Worm (Caenorhabditis elegans) whole organism, late embryonic: ENCODE measurements around the gene W03F8.4.

Experiments
- C38D4.7 ChIP-seq: fragments of 200-800 bp; sonication (Bioruptor generic); optimal IDR thresholded peaks from 2 replicates; lab custom pipeline; 2018; ENCODE audit warnings: mild to moderate bottlenecking, missing genetic modification characterization, moderate library complexity, missing compliant biosample characterization
- K02D7.2 ChIP-seq: sonication (generic microtip); optimal IDR thresholded peaks from 2 replicates; lab custom pipeline; 2017; ENCODE audit warnings: mild to moderate bottlenecking, missing genetic modification characterization, missing compliant biosample characterization
- K09A11.1 ChIP-seq: sonication (generic microtip); optimal IDR thresholded peaks from 2 replicates; lab custom pipeline; 2017; ENCODE audit warnings: antibody characterized with exemption, mild to moderate bottlenecking, missing genetic modification characterization, missing compliant biosample characterization; ENCODE audit not compliant: insufficient read depth
- Y22D7AL.16 ChIP-seq: sonication (generic microtip); optimal IDR thresholded peaks from 2 replicates; lab custom pipeline; 2016; ENCODE audit warnings: missing genetic modification characterization, missing compliant biosample characterization
- ahr-1 ChIP-seq: sonication (generic microtip); optimal IDR thresholded peaks from 2 replicates; lab custom pipeline; 2016; ENCODE audit warnings: missing genetic modification characterization, missing compliant biosample characterization
- ama-1 ChIP-seq: fragments of 150-350 bp; optimal IDR thresholded peaks from 2 replicates; lab custom pipeline; 2014
- ceh-14 ChIP-seq: sonication (generic microtip); optimal IDR thresholded peaks from 2 replicates; lab custom pipeline; 2016; ENCODE audit warnings: missing genotype, missing genetic modification characterization, missing compliant biosample characterization
- ceh-18 ChIP-seq: sonication (generic microtip); optimal IDR thresholded peaks from 2 replicates; lab custom pipeline; 2016; ENCODE audit warnings: missing genetic modification characterization, missing compliant biosample characterization
- ceh-19 ChIP-seq: fragments of 200-800 bp; sonication (Bioruptor generic); optimal IDR thresholded peaks from 2 replicates; lab custom pipeline; 2018; ENCODE audit warnings: mild to moderate bottlenecking, missing genetic modification characterization, missing compliant biosample characterization
- ceh-2 ChIP-seq: sonication (generic microtip); optimal IDR thresholded peaks from 2 replicates; lab custom pipeline; 2016; ENCODE audit warnings: missing genotype, missing genetic modification characterization, missing compliant biosample characterization
- ceh-30 ChIP-seq: fragments of 150-350 bp; optimal IDR thresholded peaks from 2 replicates; lab custom pipeline; 2014; ENCODE audit warnings: missing biosample characterization, missing genetic modification characterization
- ceh-31 ChIP-seq: sonication (generic microtip); optimal IDR thresholded peaks from 2 replicates; lab custom pipeline; 2016; ENCODE audit warnings: missing genetic modification characterization, missing compliant biosample characterization
- ceh-34 ChIP-seq: sonication (generic microtip); optimal IDR thresholded peaks from 2 replicates; lab custom pipeline; 2016; ENCODE audit warnings: mild to moderate bottlenecking, missing genetic modification characterization, missing compliant biosample characterization
- ceh-9 ChIP-seq: sonication (generic microtip); optimal IDR thresholded peaks from 2 replicates; lab custom pipeline; 2016; ENCODE audit warnings: mild to moderate bottlenecking, missing genetic modification characterization, inconsistent platforms, missing compliant biosample characterization
- che-1 ChIP-seq: sonication (generic microtip); optimal IDR thresholded peaks from 2 replicates; lab custom pipeline; 2016; ENCODE audit warnings: mild to moderate bottlenecking, missing genetic modification characterization, missing compliant biosample characterization
- elt-4 ChIP-seq: sonication (generic microtip); optimal IDR thresholded peaks from 2 replicates; lab custom pipeline; 2016; ENCODE audit warnings: missing genetic modification characterization, missing compliant biosample characterization
- ets-4 ChIP-seq: sonication (generic microtip); optimal IDR thresholded peaks from 2 replicates; lab custom pipeline; 2016; ENCODE audit warnings: missing genetic modification characterization, missing compliant biosample characterization
- fkh-10 ChIP-seq: fragments of 150-350 bp; optimal IDR thresholded peaks from 2 replicates; lab custom pipeline; 2014; ENCODE audit warnings: missing biosample characterization, missing genetic modification reagents, missing genetic modification characterization
- gmeb-2 ChIP-seq: sonication (generic microtip); optimal IDR thresholded peaks from 2 replicates; lab custom pipeline; 2016; ENCODE audit warnings: missing genetic modification characterization, inconsistent platforms, missing compliant biosample characterization
- hlh-15 ChIP-seq: sonication (generic microtip); optimal IDR thresholded peaks from 2 replicates; lab custom pipeline; 2016; ENCODE audit warnings: missing genetic modification characterization, missing compliant biosample characterization
- hlh-30 ChIP-seq: sonication (generic microtip); optimal IDR thresholded peaks from 2 replicates; lab custom pipeline; 2017; ENCODE audit warnings: antibody characterized with exemption, missing genetic modification characterization, missing compliant biosample characterization; ENCODE audit not compliant: insufficient read depth
- hlh-6 ChIP-seq: sonication (generic microtip); optimal IDR thresholded peaks from 2 replicates; lab custom pipeline; 2016; ENCODE audit warnings: missing genotype, missing genetic modification characterization, missing compliant biosample characterization
- hlh-8 ChIP-seq: sonication (generic microtip); optimal IDR thresholded peaks from 2 replicates; lab custom pipeline; 2016; ENCODE audit warnings: missing genotype, missing genetic modification characterization, missing compliant biosample characterization
- lim-6 ChIP-seq: sonication (generic microtip); optimal IDR thresholded peaks from 2 replicates; lab custom pipeline; 2016; ENCODE audit warnings: missing genetic modification characterization, missing compliant biosample characterization
- lin-11 ChIP-seq: fragments of 200-800 bp; sonication (Bioruptor generic); optimal IDR thresholded peaks from 2 replicates; lab custom pipeline; 2018; ENCODE audit warnings: mild to moderate bottlenecking, missing genetic modification characterization, missing compliant biosample characterization
- madf-2 ChIP-seq: sonication (generic microtip); optimal IDR thresholded peaks from 2 replicates; lab custom pipeline; 2017; ENCODE audit warnings: missing genetic modification characterization, missing compliant biosample characterization
- nfya-1 ChIP-seq: sonication (generic microtip); optimal IDR thresholded peaks from 2 replicates; lab custom pipeline; 2017; ENCODE audit warnings: missing genetic modification characterization, mild to moderate bottlenecking, missing compliant biosample characterization, antibody characterized with exemption, moderate library complexity
- npax-4 ChIP-seq: sonication (generic microtip); optimal IDR thresholded peaks from 2 replicates; lab custom pipeline; 2016; ENCODE audit warnings: missing genetic modification characterization, missing compliant biosample characterization
- pag-3 ChIP-seq: sonication (generic microtip); optimal IDR thresholded peaks from 2 replicates; lab custom pipeline; 2016; ENCODE audit warnings: missing compliant biosample characterization, missing genetic modification characterization, borderline replicate concordance
- pat-9 ChIP-seq: fragments of 200-800 bp; sonication (Bioruptor generic); optimal IDR thresholded peaks from 2 replicates; lab custom pipeline; 2018; ENCODE audit warnings: mild to moderate bottlenecking, missing genetic modification characterization, moderate library complexity, missing compliant biosample characterization
- pax-1 ChIP-seq: fragments of 150-350 bp; optimal IDR thresholded peaks from 2 replicates; lab custom pipeline; 2014; ENCODE audit warnings: missing biosample characterization, missing genetic modification characterization
- pha-2 ChIP-seq: sonication (generic microtip); optimal IDR thresholded peaks from 2 replicates; lab custom pipeline; 2017; ENCODE audit warnings: mild to moderate bottlenecking, missing genetic modification characterization, missing compliant biosample characterization
- pha-4 ChIP-seq: fragments of 150-350 bp; optimal IDR thresholded peaks from 2 replicates; lab custom pipeline; 2018; ENCODE audit warnings: missing biosample characterization, missing genetic modification reagents, missing genetic modification characterization
- rnt-1 ChIP-seq: sonication (generic microtip); optimal IDR thresholded peaks from 2 replicates; lab custom pipeline; 2016; ENCODE audit warnings: missing genetic modification characterization, missing compliant biosample characterization
- sdc-2 ChIP-seq: sonication (generic microtip); optimal IDR thresholded peaks from 2 replicates; lab custom pipeline; 2016; ENCODE audit warnings: missing genotype, missing genetic modification characterization, missing compliant biosample characterization
- sox-2 ChIP-seq: fragments of 200-800 bp; sonication (Bioruptor generic); IDR thresholded peaks from 2 replicates; pipeline ENCODE4 v1.3.6; 2022; ENCODE audit warnings: missing genetic modification reagents, missing genetic modification characterization, missing compliant biosample characterization
- syd-9 ChIP-seq: sonication (generic microtip); optimal IDR thresholded peaks from 2 replicates; lab custom pipeline; 2016; ENCODE audit warnings: mild to moderate bottlenecking, missing genetic modification characterization, moderate library complexity, missing compliant biosample characterization
- tbx-2 ChIP-seq: sonication (generic microtip); optimal IDR thresholded peaks from 2 replicates; lab custom pipeline; 2016; ENCODE audit warnings: missing genetic modification characterization, missing compliant biosample characterization
- tbx-7 ChIP-seq: sonication (generic microtip); optimal IDR thresholded peaks from 2 replicates; lab custom pipeline; 2016; ENCODE audit warnings: missing genotype, missing genetic modification characterization, missing compliant biosample characterization
- ttx-3 ChIP-seq: sonication (generic microtip); optimal IDR thresholded peaks from 2 replicates; lab custom pipeline; 2016; ENCODE audit warnings: missing genetic modification reagents, missing genetic modification characterization, missing compliant biosample characterization
- unc-42 ChIP-seq: sonication (generic microtip); optimal IDR thresholded peaks from 2 replicates; lab custom pipeline; 2016; ENCODE audit warnings: missing genotype, missing genetic modification characterization, missing compliant biosample characterization
- unc-55 ChIP-seq: sonication (generic microtip); optimal IDR thresholded peaks from 2 replicates; lab custom pipeline; 2017; ENCODE audit warnings: missing biosample characterization, missing genetic modification reagents, missing genetic modification characterization
- zip-5 ChIP-seq: sonication (generic microtip); optimal IDR thresholded peaks from 2 replicates; lab custom pipeline; 2016; ENCODE audit warnings: missing genetic modification characterization, missing compliant biosample characterization

The W03F8.4 gene

ce11 chrIV:5195531-5195930 is 11.6 kb downstream of the W03F8.4 start, which contains the start of gene gpa-18:
Gene gpa-18, minus strand, starts transcription at chrIV:5195631.
- no peak for TF ChIP-seq ceh-31
- no peak for TF ChIP-seq rnt-1 (tag; lab: Kevin White, UChicago)
- TF ChIP-seq pat-9 (tag; lab: Kevin White, UChicago) = no peak
- TF ChIP-seq npax-4 = no peak
- TF ChIP-seq zip-5 = no peak
- no peak for TF ChIP-seq ceh-18 (tag; lab: Kevin White, UChicago)
- no peak for TF ChIP-seq tbx-2
- no peak for TF ChIP-seq K02D7.2 (tag; lab: Kevin White, UChicago)
- TF ChIP-seq unc-55 (GFP tag; lab: Kevin White, UChicago) = no peak
- TF ChIP-seq ahr-1 (tag; lab: Kevin White, UChicago) = no peak
- TF ChIP-seq hlh-30 (tag; lab: Kevin White, UChicago) = no peak
- no peak for TF ChIP-seq elt-4 (tag; lab: Kevin White, UChicago)
- TF ChIP-seq hlh-6 (tag; lab: Kevin White, UChicago) = no peak
- no peak for TF ChIP-seq madf-2
- TF ChIP-seq sox-2 (GFP tag; lab: Robert Waterston, UW) = no peak

DNA sequence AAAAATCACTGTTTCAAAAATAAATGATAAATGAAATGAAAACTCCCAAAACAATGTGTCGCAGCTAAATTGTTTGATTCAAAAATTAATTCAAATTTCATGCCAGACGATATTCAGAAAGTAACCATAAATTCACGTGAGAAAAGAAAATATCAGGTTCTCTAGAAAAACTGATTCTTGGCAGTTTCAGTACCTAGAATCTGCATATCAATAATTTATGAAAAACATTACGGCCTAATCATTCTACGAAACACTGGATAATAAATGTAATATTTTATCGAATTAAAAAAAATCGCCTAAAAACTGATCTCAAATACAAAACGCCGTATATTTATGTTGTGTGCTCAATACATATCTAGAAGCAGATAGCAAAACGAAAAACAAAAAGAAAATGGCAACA is 16.9 kb downstream of the W03F8.4 start:
- TF ChIP-seq unc-42 (tag; lab: Kevin White, UChicago) (no peak), hlh-30 (tag; lab: Kevin White, UChicago) (no peak), ceh-30 (tag; lab: Kevin White, UChicago) (no peak), che-1 (tag; lab: Kevin White, UChicago) (no peak), syd-9 (tag; lab: Kevin White, UChicago) (no peak), ceh-2 (tag; lab: Kevin White, UChicago) (no peak), K02D7.2 (tag; lab: Kevin White, UChicago) (no peak), pha-2 (tag; lab: Kevin White, UChicago) (no peak), Y22D7AL.16 (no peak), ceh-14 (tag; lab: Kevin White, UChicago) (no peak), ceh-19 (GFP tag; lab: Kevin White, UChicago) (no peak), ceh-31 (no peak), pag-3 (tag; lab: Kevin White, UChicago) (no peak), pat-9 (tag; lab: Kevin White, UChicago) (no peak)

ce11 chrIV:5202575-5202974 is 18.7 kb downstream of the W03F8.4 start:
- TF ChIP-seq npax-4 = no peak
- TF ChIP-seq unc-55 (GFP tag; lab: Kevin White, UChicago) = no peak
- no peak for TF ChIP-seq lin-11 (tag; lab: Kevin White, UChicago)
- no peak for TF ChIP-seq pha-2 (tag; lab: Kevin White, UChicago)
- no peak for TF ChIP-seq syd-9 (tag; lab: Kevin White, UChicago)
- no peak for TF ChIP-seq pax-1
- no peak for TF ChIP-seq zip-5
- no peak for TF ChIP-seq tbx-2
- TF ChIP-seq nfya-1 (tag; lab: Kevin White, UChicago) = no peak
- TF ChIP-seq gmeb-2 = no peak
- no peak for TF ChIP-seq rnt-1 (tag; lab: Kevin White, UChicago)
- TF ChIP-seq tbx-7 (tag; lab: Kevin White, UChicago) = no peak
- TF ChIP-seq unc-42 (tag; lab: Kevin White, UChicago) = no peak
- no peak for TF ChIP-seq sox-2 (GFP tag; lab: Robert Waterston, UW)
- TF ChIP-seq ceh-14 (tag; lab: Kevin White, UChicago) = no peak
- TF ChIP-seq madf-2 = no peak
- no peak for TF ChIP-seq ama-1 (lab: Kevin White, UChicago)
- TF ChIP-seq ahr-1 (tag; lab: Kevin White, UChicago) = no peak
- TF ChIP-seq ceh-9 (tag; lab: Kevin White, UChicago) = no peak

DNA sequence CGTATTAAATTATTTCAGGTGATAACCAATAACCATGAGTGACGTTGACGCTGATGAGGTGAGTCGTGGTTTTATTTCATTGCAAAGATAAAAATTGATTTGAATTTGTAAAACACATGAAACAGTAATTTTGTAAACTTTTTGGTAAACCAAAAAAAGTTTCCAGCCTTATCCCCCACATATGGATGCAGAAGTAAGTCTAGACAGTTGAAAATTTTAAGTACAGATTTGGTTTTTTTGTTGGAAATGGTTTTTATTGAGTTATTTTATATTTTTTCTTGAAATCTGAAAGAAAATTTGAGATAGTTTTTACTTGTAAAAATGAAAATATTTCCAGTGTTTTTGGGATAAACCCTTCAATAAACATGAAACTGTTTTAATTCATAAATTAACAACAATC is 20.6 kb downstream of the W03F8.4 start, which contains the start of gene tni-4:
tni-4 (plus strand) TSS at position 19 of the 400 bp plus-strand sequence.
- TF ChIP-seq ets-4 (tag; lab: Kevin White, UChicago) = no peak
- TF ChIP-seq nfya-1 (tag; lab: Kevin White, UChicago) = no peak
- TF ChIP-seq ceh-34 (tag; lab: Kevin White, UChicago) = no peak
- TF ChIP-seq rnt-1 (tag; lab: Kevin White, UChicago) = no peak
- TF ChIP-seq fkh-10 (GFP tag; lab: Kevin White, UChicago) = no peak
- TF ChIP-seq hlh-8 (tag; lab: Kevin White, UChicago) = no peak
- TF ChIP-seq hlh-15 (tag; lab: Kevin White, UChicago) = no peak
- no peak for TF ChIP-seq K02D7.2 (tag; lab: Kevin White, UChicago)
- no peak for TF ChIP-seq ceh-30 (tag; lab: Kevin White, UChicago)
- TF ChIP-seq C38D4.7 (GFP tag; lab: Kevin White, UChicago) = no peak
- no peak for TF ChIP-seq lim-6 (tag; lab: Kevin White, UChicago)
- no peak for TF ChIP-seq madf-2
- no peak for TF ChIP-seq pha-4 (tag; lab: Kevin White, UChicago)
- no peak for TF ChIP-seq ttx-3 (tag; lab: Kevin White, UChicago)
- TF ChIP-seq ceh-9 (tag; lab: Kevin White, UChicago) = no peak
- no peak for TF ChIP-seq K09A11.1 (tag; lab: Kevin White, UChicago)
- no peak for TF ChIP-seq Y22D7AL.16
- TF ChIP-seq sdc-2 (tag; lab: Kevin White, UChicago) = no peak
- no peak for TF ChIP-seq ahr-1 (tag; lab: Kevin White, UChicago)
